Fruit fly (Drosophila melanogaster) whole organism, prepupa: ENCODE results near the gene CG6661.

ENCODE experiments used
- Blimp-1 ChIP-seq: fragments of 200-800 bp; sonication (Bioruptor generic); optimal IDR thresholded peaks from 3 replicates; lab custom pipeline; 2017; ENCODE audit warnings: missing biosample characterization, missing genetic modification characterization, mild to moderate bottlenecking, moderate library complexity, missing genetic modification reagents
- CG10631 ChIP-seq: fragments of 200-800 bp; sonication (Bioruptor generic); optimal IDR thresholded peaks from 2 replicates; lab custom pipeline; 2016; ENCODE audit warnings: missing biosample characterization, missing genetic modification characterization
- CG10669 ChIP-seq: fragments of 200-800 bp; sonication (Bioruptor generic); optimal IDR thresholded peaks from 3 replicates; lab custom pipeline; 2018; ENCODE audit warnings: missing biosample characterization, mild to moderate bottlenecking, missing genetic modification characterization, moderate library complexity
- CG11762 ChIP-seq: fragments of 200-800 bp; sonication (Bioruptor generic); optimal IDR thresholded peaks from 3 replicates; lab custom pipeline; 2016; ENCODE audit warnings: missing biosample characterization, missing genetic modification characterization; ENCODE audit not compliant: insufficient read depth
- CG15336 ChIP-seq: fragments of 200-800 bp; sonication (Bioruptor generic); IDR thresholded peaks from 2 replicates; pipeline ENCODE4 v1.3.6; 2022; ENCODE audit warnings: missing biosample characterization, missing genetic modification characterization
- CG16779 ChIP-seq: fragments of 200-800 bp; sonication (Bioruptor generic); optimal IDR thresholded peaks from 3 replicates; lab custom pipeline; 2017; ENCODE audit warnings: missing biosample characterization, mild to moderate bottlenecking, missing genetic modification characterization
- CG3032 ChIP-seq: fragments of 200-800 bp; optimal IDR thresholded peaks from 2 replicates; lab custom pipeline; 2019; ENCODE audit warnings: missing biosample characterization, mild to moderate bottlenecking, missing genetic modification characterization, moderate library complexity
- CG34406 ChIP-seq: fragments of 200-800 bp; sonication (Bioruptor generic); optimal IDR thresholded peaks from 3 replicates; lab custom pipeline; 2016; ENCODE audit warnings: missing biosample characterization, missing genetic modification characterization
- CG3919 ChIP-seq: fragments of 200-800 bp; sonication (Bioruptor generic); optimal IDR thresholded peaks from 3 replicates; lab custom pipeline; 2016; ENCODE audit warnings: missing biosample characterization, missing genetic modification characterization
- CG6163 ChIP-seq: fragments of 200-800 bp; sonication (Bioruptor generic); IDR thresholded peaks from 3 replicates; pipeline ENCODE4 v1.3.6; 2022; ENCODE audit warnings: missing biosample characterization, missing genetic modification characterization
- CG6792 ChIP-seq: fragments of 200-800 bp; sonication (Bioruptor generic); optimal IDR thresholded peaks from 3 replicates; lab custom pipeline; 2016; ENCODE audit warnings: missing biosample characterization, missing genetic modification characterization
- CG6808 ChIP-seq: fragments of 200-800 bp; sonication (Bioruptor generic); optimal IDR thresholded peaks from 3 replicates; lab custom pipeline; 2017; ENCODE audit warnings: missing biosample characterization, missing genetic modification characterization, mild to moderate bottlenecking, moderate library complexity, missing genetic modification reagents
- CG6854 ChIP-seq: fragments of 200-800 bp; sonication (Bioruptor generic); optimal IDR thresholded peaks from 2 replicates; lab custom pipeline; 2017; ENCODE audit warnings: missing biosample characterization, mild to moderate bottlenecking, missing genetic modification characterization
- CG7368 ChIP-seq: fragments of 200-800 bp; sonication (Bioruptor generic); optimal IDR thresholded peaks from 3 replicates; lab custom pipeline; 2016; ENCODE audit warnings: missing biosample characterization, missing genetic modification characterization
- CG8119 ChIP-seq: fragments of 200-800 bp; sonication (Bioruptor generic); IDR thresholded peaks from 3 replicates; pipeline ENCODE4 v1.3.6; 2022; ENCODE audit warnings: missing biosample characterization, missing genetic modification characterization
- CG8632 ChIP-seq: fragments of 200-800 bp; sonication (Bioruptor generic); optimal IDR thresholded peaks from 3 replicates; lab custom pipeline; 2016; ENCODE audit warnings: missing biosample characterization, missing genetic modification characterization
- CG9139 ChIP-seq: fragments of 200-800 bp; sonication (Bioruptor generic); optimal IDR thresholded peaks from 3 replicates; lab custom pipeline; 2017; ENCODE audit warnings: missing biosample characterization, mild to moderate bottlenecking, missing genetic modification characterization
- Eip75B ChIP-seq: fragments of 200-800 bp; sonication (Bioruptor generic); optimal IDR thresholded peaks from 3 replicates; lab custom pipeline; 2016; ENCODE audit warnings: missing biosample characterization, missing genetic modification characterization
- Eip78C ChIP-seq: fragments of 200-800 bp; sonication (Bioruptor generic); peaks from one replicate; lab custom pipeline; 2016; ENCODE audit warnings: missing biosample characterization, missing genetic modification characterization
- Ets96B ChIP-seq: fragments of 200-800 bp; optimal IDR thresholded peaks from 2 replicates; lab custom pipeline; 2019; ENCODE audit warnings: missing biosample characterization, mild to moderate bottlenecking, missing genetic modification characterization, moderate library complexity
- Gug ChIP-seq: fragments of 200-800 bp; sonication (Bioruptor generic); IDR thresholded peaks from 2 replicates; pipeline ENCODE4 v1.3.6; 2022; ENCODE audit warnings: missing biosample characterization, missing genetic modification characterization
- Hr38 ChIP-seq: sonication (Bioruptor generic); optimal IDR thresholded peaks from 2 replicates; lab custom pipeline; 2016; ENCODE audit warnings: missing biosample characterization, missing genetic modification characterization
- Hr39 ChIP-seq: fragments of 200-800 bp; sonication (Bioruptor generic); optimal IDR thresholded peaks from 2 replicates; lab custom pipeline; 2016; ENCODE audit warnings: missing biosample characterization, missing genetic modification characterization
- Hr4 ChIP-seq: fragments of 200-800 bp; sonication (Bioruptor generic); optimal IDR thresholded peaks from 3 replicates; lab custom pipeline; 2016; ENCODE audit warnings: missing biosample characterization, missing genetic modification characterization
- Lpt ChIP-seq: fragments of 200-800 bp; sonication (Bioruptor generic); optimal IDR thresholded peaks from 3 replicates; lab custom pipeline; 2016; ENCODE audit warnings: missing biosample characterization, missing genetic modification characterization
- Met ChIP-seq: fragments of 200-800 bp; sonication (Bioruptor generic); optimal IDR thresholded peaks from 3 replicates; lab custom pipeline; 2016; ENCODE audit warnings: missing biosample characterization, missing genetic modification characterization
- Sox102F ChIP-seq: fragments of 200-800 bp; sonication (Bioruptor generic); optimal IDR thresholded peaks from 2 replicates; lab custom pipeline; 2016; ENCODE audit warnings: missing biosample characterization, mild to moderate bottlenecking, missing genetic modification characterization
- Sox14 ChIP-seq: fragments of 200-800 bp; sonication (Bioruptor generic); optimal IDR thresholded peaks from 3 replicates; lab custom pipeline; 2016; ENCODE audit warnings: missing biosample characterization, missing genetic modification characterization
- Sox15 ChIP-seq: fragments of 200-800 bp; sonication (Bioruptor generic); optimal IDR thresholded peaks from 3 replicates; lab custom pipeline; 2016; ENCODE audit warnings: missing biosample characterization, missing genetic modification characterization
- achi ChIP-seq: fragments of 200-800 bp; sonication (Bioruptor generic); optimal IDR thresholded peaks from 3 replicates; lab custom pipeline; 2016; ENCODE audit warnings: missing biosample characterization, missing genetic modification characterization
- cyc ChIP-seq: fragments of 200-800 bp; sonication (Bioruptor generic); optimal IDR thresholded peaks from 3 replicates; lab custom pipeline; 2016; ENCODE audit warnings: missing biosample characterization, missing genetic modification characterization
- dac ChIP-seq: fragments of 200-800 bp; sonication (Bioruptor generic); optimal IDR thresholded peaks from 2 replicates; lab custom pipeline; 2017; ENCODE audit warnings: missing biosample characterization, mild to moderate bottlenecking, missing genetic modification characterization
- eg ChIP-seq: fragments of 200-800 bp; sonication (Bioruptor generic); IDR thresholded peaks from 3 replicates; pipeline ENCODE4 v1.3.6; 2022; ENCODE audit warnings: missing biosample characterization, missing genetic modification characterization
- esn ChIP-seq: fragments of 200-800 bp; sonication (Bioruptor generic); optimal IDR thresholded peaks from 2 replicates; lab custom pipeline; 2016; ENCODE audit warnings: missing biosample characterization, mild to moderate bottlenecking, missing genetic modification characterization, moderate library complexity
- fd85E ChIP-seq: fragments of 200-800 bp; sonication (Bioruptor generic); optimal IDR thresholded peaks from 3 replicates; lab custom pipeline; 2016; ENCODE audit warnings: missing biosample characterization, missing genetic modification characterization
- fkh ChIP-seq: fragments of 200-800 bp; sonication (Bioruptor generic); optimal IDR thresholded peaks from 3 replicates; lab custom pipeline; 2017; ENCODE audit warnings: missing biosample characterization, mild to moderate bottlenecking, missing genetic modification characterization, moderate library complexity
- lz ChIP-seq: fragments of 200-800 bp; sonication (Bioruptor generic); optimal IDR thresholded peaks from 3 replicates; lab custom pipeline; 2016; ENCODE audit warnings: missing biosample characterization, missing genetic modification characterization
- net ChIP-seq: fragments of 200-800 bp; sonication (Bioruptor generic); optimal IDR thresholded peaks from 3 replicates; lab custom pipeline; 2016; ENCODE audit warnings: missing biosample characterization, missing genetic modification characterization
- ss ChIP-seq, 2 experiments: fragments of 200-800 bp; sonication (Bioruptor generic); optimal IDR thresholded peaks; 2 replicates in 1 of 2; 3 replicates in 1 of 2; lab custom pipeline; 2017 to 2018; ENCODE audit warnings: mild to moderate bottlenecking in 2 of 2, missing biosample characterization in 2 of 2, missing genetic modification characterization in 2 of 2, moderate library complexity in 1 of 2
- svp ChIP-seq: fragments of 200-800 bp; sonication (Bioruptor generic); peaks from one replicate; lab custom pipeline; 2016; ENCODE audit warnings: missing biosample characterization, missing genetic modification characterization
- vri ChIP-seq: fragments of 200-800 bp; sonication (Bioruptor generic); optimal IDR thresholded peaks from 3 replicates; lab custom pipeline; 2016; ENCODE audit warnings: missing biosample characterization, mild to moderate bottlenecking, missing genetic modification characterization

The CG6661 gene

dm6 chr3L:14025736-14026135 lies 8.8 kb upstream of the CG6661 start:
- no peak for TF ChIP-seq esn (GFP tag; lab: Kevin White, UChicago)

dm6 chr3L:14027549-14027948 lies 7.0 kb upstream of the CG6661 start:
- TF ChIP-seq CG8119 (no peak), Ets96B (tag; lab: Kevin White, UChicago) (no peak), CG7368 (GFP tag; lab: Kevin White, UChicago) (no peak), CG11762 (no peak), Lpt (GFP tag; lab: Kevin White, UChicago) (no peak), Sox15 (no peak), CG8632 (GFP tag; lab: Kevin White, UChicago) (no peak), Met (GFP tag; lab: Kevin White, UChicago) (no peak), Eip75B (no peak), ss (GFP tag; optimal IDR thresholded peaks at IDR 0.05; lab: Kevin White, UChicago) (no peak), CG10631 (no peak), Blimp-1 (GFP tag; lab: Kevin White, UChicago) (no peak), Sox14 (GFP tag; lab: Kevin White, UChicago) (no peak), CG9139 (GFP tag; lab: Kevin White, UChicago) (no peak), CG34406 (GFP tag; lab: Kevin White, UChicago) (no peak)

dm6 chr3L:14028485-14029384 lies 5.8 kb upstream of the CG6661 start, which contains the start of gene Ptip:
Ptip (minus strand) TSS chr3L:14029121.
- peak; percentile 15 for TF ChIP-seq Eip78C (GFP tag; lab: Kevin White, UChicago)
- TF ChIP-seq achi (GFP tag; lab: Kevin White, UChicago): peak; percentile 36
- TF ChIP-seq eg: peak; percentile 39; the same call in 1 of the 3 replicates
- TF ChIP-seq vri (GFP tag; lab: Kevin White, UChicago): no peak
- peak; percentile 30 for TF ChIP-seq CG6792
- peak; percentile 96 for TF ChIP-seq Blimp-1 (GFP tag; lab: Kevin White, UChicago)
- TF ChIP-seq fkh (GFP tag; lab: Kevin White, UChicago): peak; percentile 62
- peak; percentile 78 for TF ChIP-seq CG6163
- TF ChIP-seq Sox14 (GFP tag; lab: Kevin White, UChicago): peak; percentile 31
- peak; percentile 77 for TF ChIP-seq CG3919 (GFP tag; lab: Kevin White, UChicago)
- 0 out of 3 replicates have a peak, but pooled peaks have one; percentile 19 for TF ChIP-seq CG8119
- peak; percentile 46 for TF ChIP-seq esn (GFP tag; lab: Kevin White, UChicago)
- peak; percentile 36; the same call in 1 of the 2 replicates for TF ChIP-seq CG15336 (GFP tag; lab: Robert Waterston, UW)
- peak; percentile 19 for TF ChIP-seq CG8632 (GFP tag; lab: Kevin White, UChicago)
- TF ChIP-seq Sox15: no peak
- no peak for TF ChIP-seq Sox102F (GFP tag; lab: Kevin White, UChicago)
- TF ChIP-seq dac (GFP tag; lab: Kevin White, UChicago): peak; percentile 30
- TF ChIP-seq cyc: no peak
- TF ChIP-seq fd85E: peak; percentile 15

- peak; percentile 63 for TF ChIP-seq CG6808 (GFP tag; lab: Kevin White, UChicago)
- TF ChIP-seq Hr4: peak; percentile 44
- TF ChIP-seq lz (GFP tag; lab: Kevin White, UChicago): peak; percentile 12
- TF ChIP-seq CG3919 (GFP tag; lab: Kevin White, UChicago): peak; percentile 5
- TF ChIP-seq CG6163: peak; percentile 19
- peak; percentile 3 for TF ChIP-seq net (GFP tag; lab: Kevin White, UChicago)
- no peak for TF ChIP-seq Sox15
- TF ChIP-seq Sox102F (GFP tag; lab: Kevin White, UChicago): peak; percentile 8
- TF ChIP-seq CG34406 (GFP tag; lab: Kevin White, UChicago): peak; percentile 14
- TF ChIP-seq svp (GFP tag; lab: Kevin White, UChicago): peak; percentile 74
- peak; percentile 11 for TF ChIP-seq CG6854 (GFP tag; lab: Kevin White, UChicago)
- no peak for TF ChIP-seq Hr38 (GFP tag; lab: Kevin White, UChicago)
- peak; percentile 18 for TF ChIP-seq Hr39 (GFP tag; lab: Kevin White, UChicago)
- TF ChIP-seq CG16779 (tag; lab: Kevin White, UChicago): peak; percentile 65
- TF ChIP-seq Gug (GFP tag; lab: Robert Waterston, UW): no peak
- TF ChIP-seq CG10669 (GFP tag; lab: Kevin White, UChicago): peak; percentile 19
- TF ChIP-seq dac (GFP tag; lab: Kevin White, UChicago): peak; percentile 4
- TF ChIP-seq CG3032 (tag; lab: Kevin White, UChicago): peak; percentile 35
- TF ChIP-seq CG11762: peak; percentile 17
Observed at dm6 chr3L:14031171-14032126, 3.1 kb upstream of the CG6661 start, which contains the start of the genes CG6650 and endos. CG6650 (plus strand) TSS chr3L:14031450. endos (minus strand) TSS chr3L:14031706.
